Worm (Caenorhabditis elegans) whole organism, L3 larva: ENCODE measurements around the gene F32D8.11.
A peak's percentile ranks its signal among the peaks of the same experiment; 100 is the strongest.

Source experiments
- ceh-28 ChIP-seq: fragments of 150-350 bp; optimal IDR thresholded peaks from 2 replicates; lab custom pipeline; 2014; ENCODE audit warnings: missing biosample characterization, missing genetic modification reagents, missing genetic modification characterization
- fkh-10 ChIP-seq: sonication (generic microtip); optimal IDR thresholded peaks from 2 replicates; lab custom pipeline; 2017; ENCODE audit warnings: missing biosample characterization, missing genetic modification reagents, missing genetic modification characterization
- unc-39 ChIP-seq: sonication (generic microtip); optimal IDR thresholded peaks from 4 replicates; lab custom pipeline; 2017; ENCODE audit warnings: missing biosample characterization, missing genetic modification characterization
- ztf-4 ChIP-seq: fragments of 150-350 bp; optimal IDR thresholded peaks from 2 replicates; lab custom pipeline; 2014; ENCODE audit warnings: missing biosample characterization, missing genetic modification characterization

DNA sequence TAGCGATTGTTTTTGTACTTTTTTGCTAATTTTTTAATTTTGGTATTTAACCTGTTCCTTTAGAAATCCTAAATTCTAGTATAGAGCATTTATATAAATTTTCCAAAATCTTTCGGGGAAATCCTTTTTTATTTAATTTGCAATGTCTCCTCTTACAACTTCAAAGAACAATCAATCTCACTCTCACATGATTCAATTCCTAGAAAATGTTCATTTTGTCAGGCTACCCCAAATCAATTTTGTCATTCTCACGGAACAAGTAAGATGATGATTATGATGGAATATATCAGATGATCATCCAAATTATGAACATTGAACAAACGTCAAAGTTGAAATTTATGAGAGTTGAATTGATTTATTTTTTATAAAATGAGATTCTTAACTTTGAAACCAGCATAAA lies 48.4 kb upstream of the F32D8.11 start:
- TF ChIP-seq ceh-28 (tag; lab: Kevin White, UChicago) = no peak
- TF ChIP-seq fkh-10 (GFP tag; lab: Kevin White, UChicago) = peak; percentile 85
- TF ChIP-seq unc-39 = no peak
- no peak for TF ChIP-seq ztf-4 (tag; lab: Kevin White, UChicago)
